Fruit fly (Drosophila melanogaster) S2 (cell line): ENCODE measurements around the gene CG33181.

Experiments
- CG8478 ChIP-seq: fragments of >200 bp; optimal IDR thresholded peaks from 2 replicates; lab custom pipeline; 2018
- CTCF ChIP-seq, 2 experiments: fragments of >200 bp; optimal IDR thresholded peaks; 2 replicates each; lab custom pipeline; 2018

- no peak for TF ChIP-seq CG8478 (lab: Kevin White, UChicago)
- TF ChIP-seq CTCF (optimal IDR thresholded peaks at IDR 0.05; lab: Kevin White, UChicago), result no peak
Measured at dm6 chrX:8499151-8499550, 10.0 kb downstream of the CG33181 start.
